Worm (Caenorhabditis elegans) whole organism, mixed stage, embryonic: ENCODE data around the gene F53B2.5.
"Not testable (repeated sequence)": the region's sequence is repeated elsewhere in the genome, so short reads cannot be mapped to it uniquely, and the experiment has no call there.

Source experiments
- M03D4.4 ChIP-seq: sonication (generic microtip); optimal IDR thresholded peaks from 2 replicates; lab custom pipeline; 2017; ENCODE audit warnings: mild to moderate bottlenecking, missing genetic modification characterization, missing compliant biosample characterization
- bed-3 ChIP-seq: fragments of 200-800 bp; sonication (Bioruptor generic); optimal IDR thresholded peaks from 3 replicates; lab custom pipeline; 2018; ENCODE audit warnings: mild to moderate bottlenecking, missing genetic modification characterization, moderate library complexity, missing compliant biosample characterization
- blmp-1 ChIP-seq: fragments of 150-350 bp; optimal IDR thresholded peaks from 2 replicates; lab custom pipeline; 2014; ENCODE audit warnings: missing biosample characterization, missing genetic modification characterization
- ceh-39 ChIP-seq: fragments of 150-350 bp; optimal IDR thresholded peaks from 2 replicates; lab custom pipeline; 2014; ENCODE audit warnings: missing biosample characterization, missing genetic modification characterization
- ceh-43 ChIP-seq: fragments of 200-800 bp; sonication (Bioruptor generic); optimal IDR thresholded peaks from 2 replicates; lab custom pipeline; 2018; ENCODE audit warnings: mild to moderate bottlenecking, missing genetic modification characterization, moderate library complexity, missing compliant biosample characterization
- ces-1 ChIP-seq: fragments of 150-350 bp; optimal IDR thresholded peaks from 2 replicates; lab custom pipeline; 2014; ENCODE audit warnings: missing biosample characterization, missing genetic modification reagents, missing genetic modification characterization
- drap-1 ChIP-seq: fragments of 200-800 bp; sonication (Bioruptor generic); optimal IDR thresholded peaks from 3 replicates; lab custom pipeline; 2018; ENCODE audit warnings: mild to moderate bottlenecking, missing genetic modification characterization, missing compliant biosample characterization
- elt-1 ChIP-seq: sonication (generic microtip); optimal IDR thresholded peaks from 2 replicates; lab custom pipeline; 2017; ENCODE audit warnings: missing genetic modification characterization, mild to moderate bottlenecking, missing compliant biosample characterization, antibody characterized with exemption, moderate library complexity, borderline replicate concordance; ENCODE audit not compliant: insufficient read depth
- elt-3 ChIP-seq: fragments of 150-350 bp; optimal IDR thresholded peaks from 2 replicates; lab custom pipeline; 2014; ENCODE audit warnings: missing biosample characterization, missing genetic modification characterization
- hlh-1 ChIP-seq: fragments of 150-350 bp; optimal IDR thresholded peaks from 2 replicates; lab custom pipeline; 2014; ENCODE audit warnings: missing biosample characterization, missing genetic modification reagents, missing genetic modification characterization
- lin-13 ChIP-seq: fragments of 150-350 bp; optimal IDR thresholded peaks from 2 replicates; lab custom pipeline; 2014; ENCODE audit warnings: missing biosample characterization, missing genetic modification characterization
- lin-32 ChIP-seq: fragments of 200-800 bp; sonication (Bioruptor generic); optimal IDR thresholded peaks from 2 replicates; lab custom pipeline; 2018; ENCODE audit warnings: mild to moderate bottlenecking, missing genetic modification characterization, missing compliant biosample characterization
- lsy-2 ChIP-seq: fragments of 150-350 bp; optimal IDR thresholded peaks from 2 replicates; lab custom pipeline; 2014; ENCODE audit warnings: missing biosample characterization, missing genetic modification characterization
- mab-5 ChIP-seq: fragments of 150-350 bp; optimal IDR thresholded peaks from 2 replicates; lab custom pipeline; 2014; ENCODE audit warnings: missing biosample characterization, missing genetic modification characterization
- mep-1 ChIP-seq: fragments of 150-350 bp; optimal IDR thresholded peaks from 2 replicates; lab custom pipeline; 2017; ENCODE audit warnings: missing biosample characterization, missing genetic modification reagents, missing genetic modification characterization, inconsistent platforms
- mls-2 ChIP-seq: sonication (generic microtip); optimal IDR thresholded peaks from 2 replicates; lab custom pipeline; 2016; ENCODE audit warnings: mild to moderate bottlenecking, missing genetic modification characterization, moderate library complexity, missing compliant biosample characterization
- nhr-12 ChIP-seq: fragments of 150-350 bp; optimal IDR thresholded peaks from 2 replicates; lab custom pipeline; 2014; ENCODE audit warnings: missing biosample characterization, missing genetic modification characterization
- nhr-2 ChIP-seq: fragments of 150-350 bp; optimal IDR thresholded peaks from 2 replicates; lab custom pipeline; 2014; ENCODE audit warnings: missing biosample characterization, missing genetic modification characterization
- nhr-237 ChIP-seq: fragments of 150-350 bp; optimal IDR thresholded peaks from 2 replicates; lab custom pipeline; 2014; ENCODE audit warnings: missing biosample characterization, missing genetic modification characterization
- nhr-28 ChIP-seq: fragments of 150-350 bp; optimal IDR thresholded peaks from 2 replicates; lab custom pipeline; 2014; ENCODE audit warnings: missing biosample characterization, missing genetic modification characterization
- pha-4 ChIP-seq: fragments of 150-350 bp; optimal IDR thresholded peaks from 2 replicates; lab custom pipeline; 2018; ENCODE audit warnings: missing biosample characterization, missing genetic modification reagents, missing genetic modification characterization
- sem-2 ChIP-seq: fragments of 200-800 bp; sonication (Bioruptor generic); optimal IDR thresholded peaks from 2 replicates; lab custom pipeline; 2018; ENCODE audit warnings: mild to moderate bottlenecking, missing genetic modification characterization, missing compliant biosample characterization
- sptf-1 ChIP-seq: sonication (generic microtip); optimal IDR thresholded peaks from 2 replicates; lab custom pipeline; 2017; ENCODE audit warnings: mild to moderate bottlenecking, missing genetic modification characterization, moderate library complexity, missing compliant biosample characterization
- tbx-8 ChIP-seq: fragments of 200-800 bp; sonication (Bioruptor generic); optimal IDR thresholded peaks from 2 replicates; lab custom pipeline; 2018; ENCODE audit warnings: mild to moderate bottlenecking, missing genetic modification characterization, moderate library complexity, missing compliant biosample characterization
- unc-39 ChIP-seq: fragments of 150-350 bp; optimal IDR thresholded peaks from 2 replicates; lab custom pipeline; 2014; ENCODE audit warnings: missing biosample characterization, missing genetic modification characterization
- unc-62 ChIP-seq: fragments of 150-350 bp; optimal IDR thresholded peaks from 2 replicates; lab custom pipeline; 2014; ENCODE audit warnings: missing biosample characterization, missing genetic modification reagents, missing genetic modification characterization
- zip-8 ChIP-seq: fragments of 150-350 bp; optimal IDR thresholded peaks from 2 replicates; lab custom pipeline; 2014; ENCODE audit warnings: missing biosample characterization, missing genetic modification characterization
- ztf-11 ChIP-seq: fragments of 150-350 bp; optimal IDR thresholded peaks from 2 replicates; lab custom pipeline; 2014; ENCODE audit warnings: missing biosample characterization, missing genetic modification characterization

Gene F53B2.5

DNA sequence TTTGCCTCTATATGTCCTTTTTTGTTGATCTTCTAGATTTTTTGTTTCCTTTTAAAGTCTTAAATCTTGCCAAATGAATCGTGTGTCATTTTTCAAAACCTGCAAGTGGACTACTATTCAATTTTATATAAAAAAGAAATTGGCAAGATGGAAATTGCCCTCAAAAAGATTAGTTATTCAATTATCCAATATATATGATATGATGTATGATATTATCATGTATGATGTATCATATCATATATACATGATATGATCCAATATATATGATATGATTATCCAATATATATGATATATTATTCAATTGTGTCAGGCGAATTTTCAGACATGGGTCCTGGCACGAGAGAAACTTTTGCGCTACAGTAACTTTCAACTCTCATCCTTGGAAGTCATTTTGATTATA, 35.8 kb downstream of the F53B2.5 start, which contains the start of gene sru-20:
TSS of gene sru-20 (plus strand) at position 301 of the 400 bp plus-strand sequence.
- TF ChIP-seq tbx-8 (GFP tag; lab: Kevin White, UChicago) (no peak), drap-1 (GFP tag; lab: Kevin White, UChicago) (no peak), elt-1 (tag; lab: Kevin White, UChicago) (no peak), mep-1 (tag; lab: Kevin White, UChicago) (no peak), nhr-12 (no peak), nhr-2 (no peak), mab-5 (tag; lab: Kevin White, UChicago) (no peak), unc-39 (no peak), lin-13 (no peak), sptf-1 (tag; lab: Kevin White, UChicago) (no peak), mls-2 (tag; lab: Kevin White, UChicago) (no peak), zip-8 (tag; lab: Kevin White, UChicago) (no peak), hlh-1 (tag; lab: Kevin White, UChicago) (no peak), ceh-39 (tag; lab: Kevin White, UChicago) (no peak), blmp-1 (no peak), bed-3 (no peak)

DNA sequence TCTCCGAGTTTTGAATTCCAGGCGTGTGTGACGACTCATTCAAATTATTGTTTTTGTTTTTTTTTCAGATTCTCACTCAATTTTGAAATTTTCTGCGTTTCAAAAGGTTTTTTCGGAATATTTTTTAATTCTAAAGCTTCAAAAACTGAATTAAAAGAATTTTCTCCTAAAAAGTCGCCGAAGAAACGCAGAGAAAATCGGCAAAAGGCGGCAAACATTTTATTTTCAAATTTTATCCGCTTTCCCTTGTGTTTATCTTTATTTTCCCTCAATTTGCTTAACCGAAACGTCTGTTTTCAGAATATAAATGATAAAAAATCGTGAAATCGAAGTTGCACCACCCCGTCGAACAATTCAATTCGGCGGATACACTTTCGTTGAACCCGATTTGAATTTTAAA, 40.5 kb downstream of the F53B2.5 start, which contains the start of gene him-6:
TSS of gene him-6 (plus strand) at position 301 of the 400 bp plus-strand sequence.
- no peak for TF ChIP-seq M03D4.4 (tag; lab: Kevin White, UChicago)
- no peak for TF ChIP-seq drap-1 (GFP tag; lab: Kevin White, UChicago)
- no peak for TF ChIP-seq nhr-28 (tag; lab: Kevin White, UChicago)
- TF ChIP-seq unc-62 (GFP tag; lab: Kevin White, UChicago) = no peak
- no peak for TF ChIP-seq pha-4 (tag; lab: Kevin White, UChicago)
- no peak for TF ChIP-seq ztf-11 (tag; lab: Kevin White, UChicago)
- no peak for TF ChIP-seq lsy-2
- no peak for TF ChIP-seq zip-8 (tag; lab: Kevin White, UChicago)
- TF ChIP-seq lin-32 (GFP tag; lab: Kevin White, UChicago) = no peak
- no peak for TF ChIP-seq tbx-8 (GFP tag; lab: Kevin White, UChicago)
- TF ChIP-seq mab-5 (tag; lab: Kevin White, UChicago) = no peak
- no peak for TF ChIP-seq nhr-237 (tag; lab: Kevin White, UChicago)
- TF ChIP-seq sem-2 (GFP tag; lab: Kevin White, UChicago) = no peak
- TF ChIP-seq mep-1 (tag; lab: Kevin White, UChicago) = no peak

DNA sequence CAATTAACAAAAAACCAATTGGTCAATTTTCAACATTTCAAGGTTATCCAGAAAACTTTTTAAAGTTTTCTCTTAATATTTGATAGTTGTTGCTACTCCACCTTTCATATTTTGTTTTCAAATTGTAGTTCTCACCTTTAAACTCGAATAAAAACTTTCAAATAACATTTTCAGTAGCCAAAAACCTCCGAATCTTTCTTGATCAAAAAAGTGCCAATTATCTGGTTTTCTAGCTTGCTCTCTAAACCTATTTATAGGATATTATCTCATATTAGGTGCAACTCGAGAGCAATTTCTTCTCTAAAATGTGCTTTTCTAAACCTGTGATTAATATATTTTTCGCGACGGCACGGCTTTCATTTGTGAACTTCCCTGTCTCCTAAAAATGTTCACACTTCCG, 43.8 kb downstream of the F53B2.5 start, which contains the start of gene sru-26:
TSS of gene sru-26 (plus strand) at position 301 of the 400 bp plus-strand sequence.
- TF ChIP-seq ces-1 (GFP tag; lab: Kevin White, UChicago) = no peak
- no peak for TF ChIP-seq zip-8 (tag; lab: Kevin White, UChicago)

DNA sequence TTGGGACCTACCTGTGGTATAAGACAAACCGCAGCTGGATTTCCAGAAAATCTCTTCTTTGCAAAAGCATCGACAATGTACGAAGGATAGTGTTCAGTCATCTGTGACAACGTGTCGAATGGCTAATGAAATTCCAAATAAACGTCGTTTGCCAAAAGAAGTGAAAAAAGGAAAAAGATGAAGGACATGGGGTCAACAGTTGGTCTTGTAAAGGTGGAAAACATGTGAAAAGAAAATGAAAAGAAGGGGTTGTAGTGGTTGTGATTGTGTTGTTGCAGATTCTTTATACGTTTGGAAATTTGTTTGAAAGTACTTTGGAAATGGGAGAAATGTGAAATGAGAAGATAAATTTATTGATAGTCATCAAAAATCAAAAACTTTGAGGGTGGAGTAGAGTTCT, 46.5 kb downstream of the F53B2.5 start, which contains the start of gene T04A11.4:
TSS of gene T04A11.4 (minus strand) at position 101 of the 400 bp plus-strand sequence.
- TF ChIP-seq nhr-28 (tag; lab: Kevin White, UChicago); ceh-39 (tag; lab: Kevin White, UChicago); sem-2 (GFP tag; lab: Kevin White, UChicago): not testable (repeated sequence)
- TF ChIP-seq, all 35 proteins: peak for 0; not testable (repeated sequence) for 35

DNA sequence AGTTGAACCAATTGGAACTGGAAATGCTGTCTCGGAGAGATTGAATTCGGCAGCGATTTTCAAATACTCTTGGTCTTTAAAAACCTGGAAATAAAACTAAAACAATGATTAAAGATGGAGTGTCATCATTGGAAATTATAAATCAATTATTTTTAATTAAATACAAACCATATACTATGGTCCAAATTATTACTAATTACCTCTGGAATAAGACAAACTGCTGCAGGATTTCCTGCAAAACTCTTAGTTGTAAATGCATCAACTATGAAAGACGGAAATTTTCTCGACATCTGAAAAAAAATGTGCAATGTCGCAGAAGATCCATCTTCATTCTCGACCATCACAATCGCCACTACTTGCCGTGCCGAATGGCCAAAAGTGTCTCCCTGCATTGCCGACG, 52.2 kb downstream of the F53B2.5 start, which contains the start of gene igdb-1:
TSS of gene igdb-1 (plus strand) at position 301 of the 400 bp plus-strand sequence.
- TF ChIP-seq elt-3; nhr-237 (tag; lab: Kevin White, UChicago); ceh-43: not testable (repeated sequence)
